Fruit fly (Drosophila melanogaster) whole organism, prepupa: ENCODE data around the gene Oseg4.

ENCODE experiments used
- Blimp-1 ChIP-seq: fragments of 200-800 bp; sonication (Bioruptor generic); optimal IDR thresholded peaks from 3 replicates; lab custom pipeline; 2017; ENCODE audit warnings: missing biosample characterization, missing genetic modification characterization, mild to moderate bottlenecking, moderate library complexity, missing genetic modification reagents
- CG10669 ChIP-seq: fragments of 200-800 bp; sonication (Bioruptor generic); optimal IDR thresholded peaks from 3 replicates; lab custom pipeline; 2018; ENCODE audit warnings: missing biosample characterization, mild to moderate bottlenecking, missing genetic modification characterization, moderate library complexity
- CG11294 ChIP-seq: fragments of 200-800 bp; sonication (Bioruptor generic); IDR thresholded peaks from 2 replicates; pipeline ENCODE4 v1.3.6; 2022; ENCODE audit warnings: missing biosample characterization, missing genetic modification characterization
- CG11902 ChIP-seq: fragments of 200-800 bp; sonication (Bioruptor generic); optimal IDR thresholded peaks from 3 replicates; lab custom pipeline; 2016; ENCODE audit warnings: missing biosample characterization, missing genetic modification characterization
- CG15336 ChIP-seq: fragments of 200-800 bp; sonication (Bioruptor generic); IDR thresholded peaks from 2 replicates; pipeline ENCODE4 v1.3.6; 2022; ENCODE audit warnings: missing biosample characterization, missing genetic modification characterization
- CG1621 ChIP-seq: fragments of 200-800 bp; sonication (Bioruptor generic); optimal IDR thresholded peaks from 3 replicates; lab custom pipeline; 2018; ENCODE audit warnings: missing biosample characterization, mild to moderate bottlenecking, missing genetic modification characterization
- CG16779 ChIP-seq: fragments of 200-800 bp; sonication (Bioruptor generic); optimal IDR thresholded peaks from 3 replicates; lab custom pipeline; 2017; ENCODE audit warnings: missing biosample characterization, mild to moderate bottlenecking, missing genetic modification characterization
- CG3032 ChIP-seq: fragments of 200-800 bp; optimal IDR thresholded peaks from 2 replicates; lab custom pipeline; 2019; ENCODE audit warnings: missing biosample characterization, mild to moderate bottlenecking, missing genetic modification characterization, moderate library complexity
- CG31627 ChIP-seq: fragments of 200-800 bp; sonication (Bioruptor generic); optimal IDR thresholded peaks from 3 replicates; lab custom pipeline; 2016; ENCODE audit warnings: missing biosample characterization, missing genetic modification characterization
- CG32006 ChIP-seq: fragments of 200-800 bp; sonication (Bioruptor generic); optimal IDR thresholded peaks from 3 replicates; lab custom pipeline; 2017; ENCODE audit warnings: missing biosample characterization, mild to moderate bottlenecking, missing genetic modification characterization
- CG34406 ChIP-seq: fragments of 200-800 bp; sonication (Bioruptor generic); optimal IDR thresholded peaks from 3 replicates; lab custom pipeline; 2016; ENCODE audit warnings: missing biosample characterization, missing genetic modification characterization
- CG3919 ChIP-seq: fragments of 200-800 bp; sonication (Bioruptor generic); optimal IDR thresholded peaks from 3 replicates; lab custom pipeline; 2016; ENCODE audit warnings: missing biosample characterization, missing genetic modification characterization
- CG4318 ChIP-seq: fragments of 200-800 bp; sonication (Bioruptor generic); optimal IDR thresholded peaks from 3 replicates; lab custom pipeline; 2017; ENCODE audit warnings: missing biosample characterization, mild to moderate bottlenecking, missing genetic modification characterization
- CG6163 ChIP-seq: fragments of 200-800 bp; sonication (Bioruptor generic); IDR thresholded peaks from 3 replicates; pipeline ENCODE4 v1.3.6; 2022; ENCODE audit warnings: missing biosample characterization, missing genetic modification characterization
- CG6276 ChIP-seq: fragments of 200-800 bp; sonication (Bioruptor generic); optimal IDR thresholded peaks from 2 replicates; lab custom pipeline; 2017; ENCODE audit warnings: missing biosample characterization, mild to moderate bottlenecking, missing genetic modification characterization
- CG6792 ChIP-seq: fragments of 200-800 bp; sonication (Bioruptor generic); optimal IDR thresholded peaks from 3 replicates; lab custom pipeline; 2016; ENCODE audit warnings: missing biosample characterization, missing genetic modification characterization
- CG6854 ChIP-seq: fragments of 200-800 bp; sonication (Bioruptor generic); optimal IDR thresholded peaks from 2 replicates; lab custom pipeline; 2017; ENCODE audit warnings: missing biosample characterization, mild to moderate bottlenecking, missing genetic modification characterization
- CG7368 ChIP-seq: fragments of 200-800 bp; sonication (Bioruptor generic); optimal IDR thresholded peaks from 3 replicates; lab custom pipeline; 2016; ENCODE audit warnings: missing biosample characterization, missing genetic modification characterization
- CG8119 ChIP-seq: fragments of 200-800 bp; sonication (Bioruptor generic); IDR thresholded peaks from 3 replicates; pipeline ENCODE4 v1.3.6; 2022; ENCODE audit warnings: missing biosample characterization, missing genetic modification characterization
- CG8632 ChIP-seq: fragments of 200-800 bp; sonication (Bioruptor generic); optimal IDR thresholded peaks from 3 replicates; lab custom pipeline; 2016; ENCODE audit warnings: missing biosample characterization, missing genetic modification characterization
- CG9139 ChIP-seq: fragments of 200-800 bp; sonication (Bioruptor generic); optimal IDR thresholded peaks from 3 replicates; lab custom pipeline; 2017; ENCODE audit warnings: missing biosample characterization, mild to moderate bottlenecking, missing genetic modification characterization
- Eip75B ChIP-seq: fragments of 200-800 bp; sonication (Bioruptor generic); optimal IDR thresholded peaks from 3 replicates; lab custom pipeline; 2016; ENCODE audit warnings: missing biosample characterization, missing genetic modification characterization
- Eip78C ChIP-seq: fragments of 200-800 bp; sonication (Bioruptor generic); peaks from one replicate; lab custom pipeline; 2016; ENCODE audit warnings: missing biosample characterization, missing genetic modification characterization
- Eip93F ChIP-seq: fragments of 200-800 bp; sonication (Bioruptor generic); optimal IDR thresholded peaks from 2 replicates; lab custom pipeline; 2016; ENCODE audit warnings: missing biosample characterization, mild to moderate bottlenecking, missing genetic modification characterization
- Ets21C ChIP-seq: fragments of 200-800 bp; sonication (Bioruptor generic); optimal IDR thresholded peaks from 3 replicates; lab custom pipeline; 2016; ENCODE audit warnings: missing biosample characterization, missing genetic modification characterization
- Ets96B ChIP-seq: fragments of 200-800 bp; optimal IDR thresholded peaks from 2 replicates; lab custom pipeline; 2019; ENCODE audit warnings: missing biosample characterization, mild to moderate bottlenecking, missing genetic modification characterization, moderate library complexity
- Gug ChIP-seq: fragments of 200-800 bp; sonication (Bioruptor generic); IDR thresholded peaks from 2 replicates; pipeline ENCODE4 v1.3.6; 2022; ENCODE audit warnings: missing biosample characterization, missing genetic modification characterization
- Hr38 ChIP-seq: sonication (Bioruptor generic); optimal IDR thresholded peaks from 2 replicates; lab custom pipeline; 2016; ENCODE audit warnings: missing biosample characterization, missing genetic modification characterization
- Hr39 ChIP-seq: fragments of 200-800 bp; sonication (Bioruptor generic); optimal IDR thresholded peaks from 2 replicates; lab custom pipeline; 2016; ENCODE audit warnings: missing biosample characterization, missing genetic modification characterization
- Hr4 ChIP-seq: fragments of 200-800 bp; sonication (Bioruptor generic); optimal IDR thresholded peaks from 3 replicates; lab custom pipeline; 2016; ENCODE audit warnings: missing biosample characterization, missing genetic modification characterization
- Lpt ChIP-seq: fragments of 200-800 bp; sonication (Bioruptor generic); optimal IDR thresholded peaks from 3 replicates; lab custom pipeline; 2016; ENCODE audit warnings: missing biosample characterization, missing genetic modification characterization
- Met ChIP-seq: fragments of 200-800 bp; sonication (Bioruptor generic); optimal IDR thresholded peaks from 3 replicates; lab custom pipeline; 2016; ENCODE audit warnings: missing biosample characterization, missing genetic modification characterization
- OdsH ChIP-seq: fragments of 200-800 bp; sonication (Bioruptor generic); optimal IDR thresholded peaks from 3 replicates; lab custom pipeline; 2016; ENCODE audit warnings: missing biosample characterization, missing genetic modification characterization
- Sox102F ChIP-seq: fragments of 200-800 bp; sonication (Bioruptor generic); optimal IDR thresholded peaks from 2 replicates; lab custom pipeline; 2016; ENCODE audit warnings: missing biosample characterization, mild to moderate bottlenecking, missing genetic modification characterization
- Sox14 ChIP-seq: fragments of 200-800 bp; sonication (Bioruptor generic); optimal IDR thresholded peaks from 3 replicates; lab custom pipeline; 2016; ENCODE audit warnings: missing biosample characterization, missing genetic modification characterization
- Sox15 ChIP-seq: fragments of 200-800 bp; sonication (Bioruptor generic); optimal IDR thresholded peaks from 3 replicates; lab custom pipeline; 2016; ENCODE audit warnings: missing biosample characterization, missing genetic modification characterization
- achi ChIP-seq: fragments of 200-800 bp; sonication (Bioruptor generic); optimal IDR thresholded peaks from 3 replicates; lab custom pipeline; 2016; ENCODE audit warnings: missing biosample characterization, missing genetic modification characterization
- cyc ChIP-seq: fragments of 200-800 bp; sonication (Bioruptor generic); optimal IDR thresholded peaks from 3 replicates; lab custom pipeline; 2016; ENCODE audit warnings: missing biosample characterization, missing genetic modification characterization
- dac ChIP-seq: fragments of 200-800 bp; sonication (Bioruptor generic); optimal IDR thresholded peaks from 2 replicates; lab custom pipeline; 2017; ENCODE audit warnings: missing biosample characterization, mild to moderate bottlenecking, missing genetic modification characterization
- dsx ChIP-seq: fragments of 200-800 bp; optimal IDR thresholded peaks from 3 replicates; lab custom pipeline; 2019; ENCODE audit warnings: missing biosample characterization, mild to moderate bottlenecking, missing genetic modification characterization, moderate library complexity; ENCODE audit not compliant: poor library complexity, severe bottlenecking
- eg ChIP-seq: fragments of 200-800 bp; sonication (Bioruptor generic); IDR thresholded peaks from 3 replicates; pipeline ENCODE4 v1.3.6; 2022; ENCODE audit warnings: missing biosample characterization, missing genetic modification characterization
- fd59A ChIP-seq: fragments of 200-800 bp; sonication (Bioruptor generic); optimal IDR thresholded peaks from 2 replicates; lab custom pipeline; 2017; ENCODE audit warnings: missing biosample characterization, mild to moderate bottlenecking, missing genetic modification characterization, missing genetic modification reagents
- fd85E ChIP-seq: fragments of 200-800 bp; sonication (Bioruptor generic); optimal IDR thresholded peaks from 3 replicates; lab custom pipeline; 2016; ENCODE audit warnings: missing biosample characterization, missing genetic modification characterization
- fkh ChIP-seq: fragments of 200-800 bp; sonication (Bioruptor generic); optimal IDR thresholded peaks from 3 replicates; lab custom pipeline; 2017; ENCODE audit warnings: missing biosample characterization, mild to moderate bottlenecking, missing genetic modification characterization, moderate library complexity
- lz ChIP-seq: fragments of 200-800 bp; sonication (Bioruptor generic); optimal IDR thresholded peaks from 3 replicates; lab custom pipeline; 2016; ENCODE audit warnings: missing biosample characterization, missing genetic modification characterization
- net ChIP-seq: fragments of 200-800 bp; sonication (Bioruptor generic); optimal IDR thresholded peaks from 3 replicates; lab custom pipeline; 2016; ENCODE audit warnings: missing biosample characterization, missing genetic modification characterization
- salr ChIP-seq, 2 experiments: fragments of 200-800 bp; sonication (Bioruptor generic); optimal IDR thresholded peaks; 3 replicates each; lab custom pipeline; 2016 to 2018; ENCODE audit warnings: missing biosample characterization in 2 of 2, missing genetic modification characterization in 2 of 2, mild to moderate bottlenecking in 1 of 2
- spab ChIP-seq: fragments of 200-800 bp; sonication (Bioruptor generic); optimal IDR thresholded peaks from 2 replicates; lab custom pipeline; 2017; ENCODE audit warnings: missing biosample characterization, mild to moderate bottlenecking, missing genetic modification characterization, missing genetic modification reagents
- ss ChIP-seq, 2 experiments: fragments of 200-800 bp; sonication (Bioruptor generic); optimal IDR thresholded peaks; 2 replicates in 1 of 2; 3 replicates in 1 of 2; lab custom pipeline; 2017 to 2018; ENCODE audit warnings: mild to moderate bottlenecking in 2 of 2, missing biosample characterization in 2 of 2, missing genetic modification characterization in 2 of 2, moderate library complexity in 1 of 2
- svp ChIP-seq: fragments of 200-800 bp; sonication (Bioruptor generic); peaks from one replicate; lab custom pipeline; 2016; ENCODE audit warnings: missing biosample characterization, missing genetic modification characterization
- topi ChIP-seq: fragments of 200-800 bp; sonication (Bioruptor generic); optimal IDR thresholded peaks from 3 replicates; lab custom pipeline; 2016; ENCODE audit warnings: missing biosample characterization, missing genetic modification characterization
- vri ChIP-seq: fragments of 200-800 bp; sonication (Bioruptor generic); optimal IDR thresholded peaks from 3 replicates; lab custom pipeline; 2016; ENCODE audit warnings: missing biosample characterization, mild to moderate bottlenecking, missing genetic modification characterization

The Oseg4 gene

DNA sequence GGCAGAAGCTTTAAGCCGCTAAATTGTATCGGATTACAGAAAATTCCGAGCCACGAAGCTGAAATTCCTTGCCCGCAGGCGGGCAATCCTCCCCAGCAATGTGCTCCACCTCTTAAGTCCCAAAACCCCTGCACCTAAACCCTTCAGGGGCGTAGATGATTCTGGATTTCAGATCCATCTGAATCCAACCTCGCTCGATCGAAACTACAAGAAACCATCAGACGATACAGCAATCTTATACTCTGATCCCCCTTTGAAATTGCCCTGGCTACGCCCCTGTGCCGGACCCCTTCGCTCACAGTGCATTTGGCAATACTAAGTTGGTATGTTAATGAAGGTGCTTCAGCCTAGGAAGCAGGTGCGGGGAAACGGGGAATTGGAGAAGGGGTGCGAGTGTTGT, 52.5 kb downstream of the Oseg4 start:
- no peak for TF ChIP-seq Lpt (GFP tag; lab: Kevin White, UChicago)
- no peak for TF ChIP-seq CG15336 (GFP tag; lab: Robert Waterston, UW)
- TF ChIP-seq eg (GFP tag; lab: Robert Waterston, UW): peak; percentile 62
- peak; percentile 59 for TF ChIP-seq CG1621 (tag; lab: Kevin White, UChicago)
- TF ChIP-seq ss (GFP tag; optimal IDR thresholded peaks at IDR 0.05; lab: Kevin White, UChicago): peak; percentile 44 to 66
- peak; percentile 66 for TF ChIP-seq fd59A (GFP tag; lab: Kevin White, UChicago)
- no peak for TF ChIP-seq fd85E (GFP tag; lab: Kevin White, UChicago)
- TF ChIP-seq Sox14: peak; percentile 55
- no peak for TF ChIP-seq CG6854 (GFP tag; lab: Kevin White, UChicago)
- peak; percentile 62 for TF ChIP-seq CG9139 (GFP tag; lab: Kevin White, UChicago)
- peak; percentile 89 for TF ChIP-seq svp (GFP tag; lab: Kevin White, UChicago)
- TF ChIP-seq spab: peak; percentile 68
- TF ChIP-seq dac (GFP tag; lab: Kevin White, UChicago): no peak
- TF ChIP-seq dsx (GFP tag; lab: Kevin White, UChicago): peak; percentile 61
- TF ChIP-seq Sox15 (GFP tag; lab: Kevin White, UChicago): peak; percentile 27
- TF ChIP-seq Hr39: peak; percentile 62
- TF ChIP-seq vri: peak; percentile 40
- TF ChIP-seq CG4318 (GFP tag; lab: Kevin White, UChicago): no peak
- peak; percentile 87 for TF ChIP-seq CG6163 (GFP tag; lab: Robert Waterston, UW)
- peak; percentile 78 for TF ChIP-seq CG3032
- TF ChIP-seq Eip75B (GFP tag; lab: Kevin White, UChicago): peak; percentile 55
- peak; percentile 36 for TF ChIP-seq CG32006 (GFP tag; lab: Kevin White, UChicago)
- peak; percentile 73 for TF ChIP-seq Ets96B (tag; lab: Kevin White, UChicago)
- no peak for TF ChIP-seq Eip93F
- TF ChIP-seq Met (GFP tag; lab: Kevin White, UChicago): peak; percentile 69
- peak; percentile 50 for TF ChIP-seq achi
- peak; percentile 36 for TF ChIP-seq CG34406 (GFP tag; lab: Kevin White, UChicago)
- TF ChIP-seq salr (GFP tag; optimal IDR thresholded peaks at IDR 0.05; lab: Kevin White, UChicago): peak; percentile 30 to 41
- peak; percentile 36 for TF ChIP-seq CG8632 (GFP tag; lab: Kevin White, UChicago)
- peak; percentile 38 for TF ChIP-seq CG11902 (GFP tag; lab: Kevin White, UChicago)
- TF ChIP-seq topi (GFP tag; lab: Kevin White, UChicago): peak; percentile 63
- TF ChIP-seq lz: peak; percentile 62
- no peak for TF ChIP-seq CG6276 (GFP tag; lab: Kevin White, UChicago)
- peak; percentile 66 for TF ChIP-seq CG6792
- TF ChIP-seq CG10669 (GFP tag; lab: Kevin White, UChicago): peak; percentile 77
- 0 out of 2 replicates have a peak, but pooled peaks have one; percentile 17 for TF ChIP-seq CG11294 (GFP tag; lab: Robert Waterston, UW)
- TF ChIP-seq fkh (GFP tag; lab: Kevin White, UChicago): no peak
- TF ChIP-seq Blimp-1 (GFP tag; lab: Kevin White, UChicago): peak; percentile 2
- TF ChIP-seq OdsH (GFP tag; lab: Kevin White, UChicago): peak; percentile 49
- peak; percentile 58 for TF ChIP-seq CG3919 (GFP tag; lab: Kevin White, UChicago)
- no peak for TF ChIP-seq CG16779 (tag; lab: Kevin White, UChicago)
- peak; percentile 53; the same call in 1 of the 3 replicates for TF ChIP-seq CG8119
- TF ChIP-seq CG7368 (GFP tag; lab: Kevin White, UChicago): peak; percentile 46
- peak; percentile 29 for TF ChIP-seq Hr4 (GFP tag; lab: Kevin White, UChicago)
- peak; percentile 84 for TF ChIP-seq Eip78C (GFP tag; lab: Kevin White, UChicago)
- peak; percentile 66 for TF ChIP-seq CG31627 (GFP tag; lab: Kevin White, UChicago)
- peak; percentile 41 for TF ChIP-seq Sox102F
- TF ChIP-seq net: peak; percentile 40
- TF ChIP-seq Ets21C (GFP tag; lab: Kevin White, UChicago): peak; percentile 39
- peak; percentile 46; the same call in 1 of the 2 replicates for TF ChIP-seq Gug (GFP tag; lab: Robert Waterston, UW)
- peak; percentile 62 for TF ChIP-seq cyc
- TF ChIP-seq Hr38 (GFP tag; lab: Kevin White, UChicago): no peak
